Worm (Caenorhabditis elegans): ENCODE data around the gene C25F9.14.

Gene C25F9.14

ce11 chrV:19431036-19431435, 5.2 kb upstream of the C25F9.14 start, which contains the start of gene srw-85:
Gene srw-85 (minus strand): TSS chrV:19431136.
- TF ChIP-seq rpc-1 (optimal IDR thresholded peaks at IDR 0.05) (no peak), rpc-1 (tag; optimal IDR thresholded peaks at IDR 0.05) (peak; percentile 16), mxl-1 (tag; optimal IDR thresholded peaks at IDR 0.05) (no peak)

- TF ChIP-seq repo-1 (tag; optimal IDR thresholded peaks at IDR 0.05) (no peak), cebp-1 (GFP tag; IDR thresholded peaks at IDR 0.05) (peak; percentile 53; the same call in 1 of the 2 replicates), cebp-1 (tag; optimal IDR thresholded peaks at IDR 0.05) (peak; percentile 57)
Observed at ce11 chrV:19432030-19432429, 4.3 kb upstream of the C25F9.14 start.

DNA sequence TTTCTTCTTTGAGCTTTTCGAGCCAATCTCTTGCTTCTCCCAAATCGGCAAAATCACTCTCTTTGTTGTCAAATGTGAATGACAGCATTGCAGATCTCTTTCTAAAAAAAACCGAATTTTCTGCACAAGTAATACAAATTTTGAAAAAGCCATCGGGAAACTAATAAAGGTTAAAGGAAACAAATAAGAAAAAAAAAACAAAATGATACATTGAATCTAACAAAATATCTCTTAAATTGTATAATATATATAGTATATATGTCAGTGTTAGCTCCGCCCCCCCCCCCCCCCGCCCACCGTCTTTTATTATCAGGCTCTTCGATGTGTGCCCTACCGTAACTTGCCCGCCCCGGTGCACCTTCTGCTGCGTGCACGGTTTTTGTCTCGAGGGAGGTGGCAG, 3.3 kb upstream of the C25F9.14 start, which contains the start of gene C25F9.11:
C25F9.11 (minus strand) TSS at position 101 of the 400 bp plus-strand sequence.
- TF ChIP-seq B0261.1 (tag; optimal IDR thresholded peaks at IDR 0.05), result no peak
- no peak for TF ChIP-seq nfya-2 (GFP tag; IDR thresholded peaks at IDR 0.05)
- no peak for TF ChIP-seq ztf-6 (GFP tag; IDR thresholded peaks at IDR 0.05)
- no peak for TF ChIP-seq dpl-1 (GFP tag; optimal IDR thresholded peaks at IDR 0.05)
- TF ChIP-seq egl-18 (GFP tag; IDR thresholded peaks at IDR 0.05), result no peak
- TF ChIP-seq C06A6.2 (GFP tag; conservative IDR thresholded peaks at IDR 0.05), result no peak
- TF ChIP-seq madf-10 (tag; optimal IDR thresholded peaks at IDR 0.05), result no peak
- no peak for TF ChIP-seq hmg-1.2 (GFP tag; IDR thresholded peaks at IDR 0.05)
- TF ChIP-seq mxl-1 (tag; optimal IDR thresholded peaks at IDR 0.05), result no peak

ce11 chrV:19433806-19434437, 2.4 kb upstream of the C25F9.14 start, which contains the start of gene C25F9.16:
Gene C25F9.16 (plus strand): TSS chrV:19434387.
- TF ChIP-seq cebp-1 (GFP tag; IDR thresholded peaks at IDR 0.05) (peak; percentile 61; the same call in 1 of the 2 replicates), cebp-1 (tag; optimal IDR thresholded peaks at IDR 0.05) (peak; percentile 72), F10E7.11 (tag; optimal IDR thresholded peaks at IDR 0.05) (no peak)

ce11 chrV:19443599-19443998, 7.3 kb downstream of the C25F9.14 start:
- TF ChIP-seq unc-62 (GFP tag; optimal IDR thresholded peaks at IDR 0.05) (peak; percentile 3), cebp-1 (GFP tag; IDR thresholded peaks at IDR 0.05) (peak; percentile 36; the same call in 1 of the 2 replicates), cebp-1 (tag; optimal IDR thresholded peaks at IDR 0.05) (peak; percentile 88), mes-4 (tag; optimal IDR thresholded peaks at IDR 0.05) (no peak)

DNA sequence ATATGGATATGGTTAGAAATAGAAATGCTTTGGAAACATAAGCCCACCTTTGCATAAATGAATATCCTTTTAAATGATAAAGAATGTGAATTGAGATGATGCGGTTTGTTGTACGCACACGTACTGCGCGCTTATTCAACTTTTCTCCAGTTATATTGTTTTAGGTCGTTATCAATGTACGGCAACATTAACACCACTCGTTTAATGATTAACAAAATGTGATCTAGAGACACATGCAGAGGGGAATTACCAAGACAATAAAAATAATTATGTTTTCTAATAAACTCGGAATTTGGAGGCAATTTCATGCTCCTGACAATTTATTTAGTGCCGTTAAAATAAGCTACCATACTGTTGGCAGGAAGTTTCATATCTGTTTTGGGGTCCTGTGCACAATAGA, 9.2 kb downstream of the C25F9.14 start, which contains the start of gene M04C3.1:
M04C3.1 (minus strand) TSS at position 164 of the 400 bp plus-strand sequence.
- TF ChIP-seq sdz-38 (tag; optimal IDR thresholded peaks at IDR 0.05), result no peak
- peak; percentile 23 for TF ChIP-seq nhr-80 (tag; optimal IDR thresholded peaks at IDR 0.05)

ce11 chrV:19448805-19449204, 12.5 kb downstream of the C25F9.14 start, which contains the start of gene M04C3.2:
Gene M04C3.2 (minus strand): TSS chrV:19448905.
- no peak for TF ChIP-seq egrh-3 (GFP tag; IDR thresholded peaks at IDR 0.05)
- no peak for TF ChIP-seq ama-1 (optimal IDR thresholded peaks at IDR 0.05)
- TF ChIP-seq ama-1 (GFP tag; optimal IDR thresholded peaks at IDR 0.05), result no peak
- TF ChIP-seq hmg-20 (GFP tag; IDR thresholded peaks at IDR 0.05), result no peak
- TF ChIP-seq attf-3 (GFP tag; conservative IDR thresholded peaks at IDR 0.05), result no peak
- no peak for TF ChIP-seq tlf-1 (GFP tag; optimal IDR thresholded peaks at IDR 0.05)
- TF ChIP-seq unc-130 (GFP tag; optimal IDR thresholded peaks at IDR 0.05), result no peak

ce11 chrV:19449544-19449943, 13.3 kb downstream of the C25F9.14 start, which contains the start of gene M04C3.5:
Gene M04C3.5 (plus strand): TSS chrV:19449733.
- TF ChIP-seq ceh-40 (GFP tag; IDR thresholded peaks at IDR 0.05) (no peak), egl-18 (GFP tag; IDR thresholded peaks at IDR 0.05) (no peak), nhr-80 (tag; optimal IDR thresholded peaks at IDR 0.05) (peak; percentile 23), K12H6.12 (tag; optimal IDR thresholded peaks at IDR 0.05) (no peak)
